Worm (Caenorhabditis elegans): ENCODE measurements around the gene C44C10.5.

DNA sequence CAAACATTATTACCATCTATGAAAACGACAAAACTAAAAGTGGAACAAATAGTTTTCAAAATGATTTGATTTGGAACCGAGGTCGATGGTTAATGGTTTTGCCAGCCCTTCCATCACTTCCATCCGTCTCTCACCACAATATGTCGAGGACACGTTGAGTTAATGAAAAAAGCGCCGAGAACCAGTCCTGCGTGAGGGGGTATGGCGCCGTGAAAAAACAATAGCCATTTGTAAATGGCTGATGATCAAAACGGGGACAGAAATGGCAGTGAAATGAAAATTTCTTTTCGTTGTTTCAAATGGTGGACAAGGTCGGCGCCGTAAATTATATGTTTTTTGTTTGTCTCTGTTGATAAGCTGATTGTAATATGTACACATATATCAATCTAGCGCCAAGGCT lies 29.7 kb downstream of the C44C10.5 start:
- TF ChIP-seq flt-1 (GFP tag; IDR thresholded peaks at IDR 0.05) (no peak), ztf-23 (GFP tag; IDR thresholded peaks at IDR 0.05) (no peak), tab-1 (GFP tag; IDR thresholded peaks at IDR 0.05) (no peak), klf-2 (GFP tag; conservative IDR thresholded peaks at IDR 0.05) (no peak), ztf-29 (GFP tag; IDR thresholded peaks at IDR 0.05) (no peak), ref-1 (GFP tag; conservative IDR thresholded peaks at IDR 0.05) (no peak), med-1 (GFP tag; optimal IDR thresholded peaks at IDR 0.05; ENCODE audit: insufficient read depth) (no peak)

Data from whole organism, midembryonic.